Worm (Caenorhabditis elegans): ENCODE measurements around the gene pat-3.

pat-3 gene

ce11 chrIII:3863814-3864507, 50.0 kb downstream of the pat-3 start, which contains the start of gene acs-19:
Gene acs-19 (plus strand): TSS chrIII:3864489.
- TF ChIP-seq che-1 (tag; optimal IDR thresholded peaks at IDR 0.05) (no peak), unc-42 (tag; optimal IDR thresholded peaks at IDR 0.05) (peak; percentile 83)

ce11 chrIII:3862918-3863385, 51.0 kb downstream of the pat-3 start, which contains the start of gene brc-1:
Gene brc-1 (minus strand): TSS chrIII:3862968.
- peak; percentile 17 for TF ChIP-seq elt-2 (tag; optimal IDR thresholded peaks at IDR 0.05)
- TF ChIP-seq ref-2 (tag; optimal IDR thresholded peaks at IDR 0.05): peak; percentile 54
- TF ChIP-seq fkh-10 (GFP tag; optimal IDR thresholded peaks at IDR 0.05): peak; percentile 13
- peak; percentile 10 for TF ChIP-seq sdc-2 (tag; optimal IDR thresholded peaks at IDR 0.05)
- TF ChIP-seq hlh-30 (tag; optimal IDR thresholded peaks at IDR 0.05; ENCODE audit: insufficient read depth): no peak
- peak; percentile 86 for TF ChIP-seq ceh-31 (tag; optimal IDR thresholded peaks at IDR 0.05)
- peak; percentile 21 for TF ChIP-seq unc-55 (GFP tag; optimal IDR thresholded peaks at IDR 0.05)
- peak; percentile 57; the same call in 1 of the 2 replicates for TF ChIP-seq unc-3 (GFP tag; conservative IDR thresholded peaks at IDR 0.05)
- TF ChIP-seq unc-3 (tag; optimal IDR thresholded peaks at IDR 0.05): peak; percentile 60
- TF ChIP-seq mec-3 (tag; optimal IDR thresholded peaks at IDR 0.05; ENCODE audit: borderline replicate concordance): no peak
- peak; percentile 82 for TF ChIP-seq unc-42 (tag; optimal IDR thresholded peaks at IDR 0.05)
- peak; percentile 77 for TF ChIP-seq pros-1 (tag; optimal IDR thresholded peaks at IDR 0.05)
- no peak for TF ChIP-seq lin-11 (tag; optimal IDR thresholded peaks at IDR 0.05)
- peak; percentile 31 for TF ChIP-seq sox-4 (tag; optimal IDR thresholded peaks at IDR 0.05)
- peak; percentile 57 for TF ChIP-seq dve-1 (tag; optimal IDR thresholded peaks at IDR 0.05)
- TF ChIP-seq ztf-16 (tag; optimal IDR thresholded peaks at IDR 0.05): peak; percentile 57
- TF ChIP-seq hlh-15 (tag; optimal IDR thresholded peaks at IDR 0.05): peak; percentile 11
- no peak for TF ChIP-seq npax-4 (tag; optimal IDR thresholded peaks at IDR 0.05)
- peak; percentile 85 for TF ChIP-seq ceh-18 (tag; optimal IDR thresholded peaks at IDR 0.05)
- peak; percentile 28 for TF ChIP-seq T23F11.4 (GFP tag; optimal IDR thresholded peaks at IDR 0.05)
- peak; percentile 54 for TF ChIP-seq ceh-14 (tag; optimal IDR thresholded peaks at IDR 0.05)
- TF ChIP-seq ceh-2 (tag; optimal IDR thresholded peaks at IDR 0.05): no peak
- TF ChIP-seq ceh-6 (GFP tag; optimal IDR thresholded peaks at IDR 0.05): no peak
- TF ChIP-seq pax-1 (tag; optimal IDR thresholded peaks at IDR 0.05): peak; percentile 65
- peak; percentile 49 for TF ChIP-seq ceh-48 (tag; optimal IDR thresholded peaks at IDR 0.05)
- TF ChIP-seq madf-2 (tag; optimal IDR thresholded peaks at IDR 0.05): no peak
- peak; percentile 68 for TF ChIP-seq tbx-2 (tag; optimal IDR thresholded peaks at IDR 0.05)
- no peak for TF ChIP-seq ama-1 (optimal IDR thresholded peaks at IDR 0.05)
- peak; percentile 91 for TF ChIP-seq nfya-1 (tag; optimal IDR thresholded peaks at IDR 0.05)
- TF ChIP-seq rnt-1 (tag; optimal IDR thresholded peaks at IDR 0.05): peak; percentile 44
- peak; percentile 77 for TF ChIP-seq ceh-34 (tag; optimal IDR thresholded peaks at IDR 0.05)
- peak; percentile 54 for TF ChIP-seq ceh-19 (GFP tag; optimal IDR thresholded peaks at IDR 0.05)
- peak; percentile 50 for TF ChIP-seq unc-86 (tag; optimal IDR thresholded peaks at IDR 0.05)
- peak; percentile 8 for TF ChIP-seq pat-9 (tag; optimal IDR thresholded peaks at IDR 0.05)
- TF ChIP-seq nhr-11 (tag; optimal IDR thresholded peaks at IDR 0.05): no peak
- TF ChIP-seq fax-1 (tag; optimal IDR thresholded peaks at IDR 0.05): no peak
- TF ChIP-seq ceh-30 (tag; optimal IDR thresholded peaks at IDR 0.05): peak; percentile 38
